Fruit fly (Drosophila melanogaster) whole organism, embryonic: ENCODE results near the gene mthl14.

ENCODE experiments used
- Aef1 ChIP-seq: fragments of 200-800 bp; sonication (Bioruptor generic); IDR thresholded peaks from 3 replicates; pipeline ENCODE4 v1.3.6; 2022; ENCODE audit warnings: missing biosample characterization, missing genetic modification characterization
- CG10979 ChIP-seq: fragments of 200-800 bp; sonication (Bioruptor generic); optimal IDR thresholded peaks from 2 replicates; lab custom pipeline; 2018; ENCODE audit warnings: missing biosample characterization, mild to moderate bottlenecking, missing genetic modification characterization, moderate library complexity
- CG11456 ChIP-seq: fragments of 200-800 bp; sonication (Bioruptor generic); IDR thresholded peaks from 3 replicates; pipeline ENCODE4 v1.3.6; 2022; ENCODE audit warnings: missing biosample characterization, missing genetic modification characterization
- CG12104 ChIP-seq: fragments of 200-800 bp; sonication (Bioruptor generic); optimal IDR thresholded peaks from 3 replicates; lab custom pipeline; 2016; ENCODE audit warnings: missing biosample characterization, missing genetic modification characterization
- CG12219 ChIP-seq: fragments of 200-800 bp; sonication (Bioruptor generic); optimal IDR thresholded peaks from 3 replicates; lab custom pipeline; 2018; ENCODE audit warnings: missing biosample characterization, mild to moderate bottlenecking, missing genetic modification characterization
- CG13296 ChIP-seq: fragments of 200-800 bp; sonication (Bioruptor generic); optimal IDR thresholded peaks from 3 replicates; lab custom pipeline; 2018; ENCODE audit warnings: missing biosample characterization, mild to moderate bottlenecking, missing genetic modification characterization
- CG15601 ChIP-seq: fragments of 200-800 bp; sonication (Bioruptor generic); optimal IDR thresholded peaks from 3 replicates; lab custom pipeline; 2019; ENCODE audit warnings: missing biosample characterization, mild to moderate bottlenecking, missing genetic modification characterization, moderate library complexity
- CG1602 ChIP-seq: fragments of 200-800 bp; sonication (Bioruptor generic); optimal IDR thresholded peaks from 3 replicates; lab custom pipeline; 2016; ENCODE audit warnings: missing biosample characterization, missing genetic modification characterization
- CG16813 ChIP-seq: fragments of 200-800 bp; sonication (Bioruptor generic); IDR thresholded peaks from 3 replicates; pipeline ENCODE4 v1.3.6; 2022; ENCODE audit warnings: missing biosample characterization, missing genetic modification characterization; ENCODE audit not compliant: partially characterized antibody
- CG17568 ChIP-seq: fragments of 200-800 bp; sonication (Bioruptor generic); optimal IDR thresholded peaks from 2 replicates; lab custom pipeline; 2018; ENCODE audit warnings: missing biosample characterization, mild to moderate bottlenecking, missing genetic modification characterization, moderate library complexity
- CG18476 ChIP-seq: fragments of 200-800 bp; sonication (Bioruptor generic); optimal IDR thresholded peaks from 2 replicates; lab custom pipeline; 2016; ENCODE audit warnings: missing biosample characterization, mild to moderate bottlenecking, missing genetic modification characterization
- CG2889 ChIP-seq: fragments of 200-800 bp; sonication (Bioruptor generic); IDR thresholded peaks from 3 replicates; pipeline ENCODE4 v1.3.6; 2022; ENCODE audit warnings: missing biosample characterization, missing genetic modification characterization
- CG3065 ChIP-seq: fragments of 200-800 bp; sonication (Bioruptor generic); optimal IDR thresholded peaks from 2 replicates; lab custom pipeline; 2016; ENCODE audit warnings: missing biosample characterization, missing genetic modification characterization
- CG34376 ChIP-seq: fragments of 200-800 bp; sonication (Bioruptor generic); optimal IDR thresholded peaks from 2 replicates; lab custom pipeline; 2018; ENCODE audit warnings: missing biosample characterization, mild to moderate bottlenecking, missing genetic modification characterization
- CG4282 ChIP-seq: fragments of 200-800 bp; sonication (Bioruptor generic); optimal IDR thresholded peaks from 2 replicates; lab custom pipeline; 2016; ENCODE audit warnings: missing biosample characterization, missing genetic modification characterization
- CG4328 ChIP-seq: fragments of 200-800 bp; sonication (Bioruptor generic); optimal IDR thresholded peaks from 3 replicates; lab custom pipeline; 2017; ENCODE audit warnings: missing biosample characterization, missing genetic modification reagents, missing genetic modification characterization
- CG8089 ChIP-seq: fragments of 200-800 bp; sonication (Bioruptor generic); optimal IDR thresholded peaks from 3 replicates; lab custom pipeline; 2016; ENCODE audit warnings: missing biosample characterization, missing genetic modification characterization
- CG8765 ChIP-seq: fragments of 200-800 bp; sonication (Bioruptor generic); IDR thresholded peaks from 2 replicates; pipeline ENCODE4 v1.3.6; 2022; ENCODE audit warnings: missing biosample characterization, missing genetic modification characterization
- CG9215 ChIP-seq: fragments of 200-800 bp; sonication (Bioruptor generic); IDR thresholded peaks from 2 replicates; pipeline ENCODE4 v1.3.6; 2022; ENCODE audit warnings: missing biosample characterization, missing genetic modification characterization
- CG9437 ChIP-seq: fragments of 200-800 bp; sonication (Bioruptor generic); optimal IDR thresholded peaks from 2 replicates; lab custom pipeline; 2018; ENCODE audit warnings: missing biosample characterization, mild to moderate bottlenecking, missing genetic modification characterization
- CG9817 ChIP-seq: fragments of 200-800 bp; sonication (Bioruptor generic); optimal IDR thresholded peaks from 2 replicates; lab custom pipeline; 2018; ENCODE audit warnings: missing biosample characterization, mild to moderate bottlenecking, missing genetic modification characterization, moderate library complexity
- Camta ChIP-seq: fragments of 200-800 bp; sonication (Bioruptor generic); optimal IDR thresholded peaks from 2 replicates; lab custom pipeline; 2016; ENCODE audit warnings: missing biosample characterization, missing genetic modification characterization
- Dref ChIP-seq: fragments of 200-800 bp; sonication (Bioruptor generic); IDR thresholded peaks from 2 replicates; pipeline ENCODE4 v1.3.6; 2022; ENCODE audit warnings: missing biosample characterization, missing genetic modification characterization
- E2f1 ChIP-seq: fragments of 200-800 bp; sonication (Bioruptor generic); IDR thresholded peaks from 2 replicates; pipeline ENCODE4 v1.3.6; 2022; ENCODE audit warnings: missing biosample characterization, missing genetic modification characterization
- Eip74EF ChIP-seq, 2 experiments: fragments of 200-800 bp in 1 of 2; fragments of >200 bp in 1 of 2; sonication (Bioruptor generic) in 1 of 2; optimal IDR thresholded peaks; 2 replicates each; lab custom pipeline; 2017 to 2019; ENCODE audit warnings: missing biosample characterization in 2 of 2, missing genetic modification characterization in 2 of 2, mild to moderate bottlenecking in 1 of 2, moderate library complexity in 1 of 2
- Fer1 ChIP-seq: fragments of 200-800 bp; sonication (Bioruptor generic); optimal IDR thresholded peaks from 2 replicates; lab custom pipeline; 2017; ENCODE audit warnings: missing biosample characterization, mild to moderate bottlenecking, missing genetic modification characterization
- HLH4C ChIP-seq: fragments of 200-800 bp; sonication (Bioruptor generic); IDR thresholded peaks from 3 replicates; pipeline ENCODE4 v1.3.6; 2022; ENCODE audit warnings: missing biosample characterization, missing genetic modification characterization; ENCODE audit not compliant: partially characterized antibody
- Lim3 ChIP-seq: fragments of 200-800 bp; sonication (Bioruptor generic); IDR thresholded peaks from 2 replicates; pipeline ENCODE4 v1.3.6; 2022; ENCODE audit warnings: missing biosample characterization, missing genetic modification characterization
- Meics ChIP-seq: fragments of 200-800 bp; sonication (Bioruptor generic); optimal IDR thresholded peaks from 2 replicates; lab custom pipeline; 2017; ENCODE audit warnings: missing biosample characterization, mild to moderate bottlenecking, missing genetic modification characterization
- NK7.1 ChIP-seq: fragments of 200-800 bp; sonication (Bioruptor generic); optimal IDR thresholded peaks from 3 replicates; lab custom pipeline; 2016; ENCODE audit warnings: missing biosample characterization, missing genetic modification characterization
- Neu2 ChIP-seq: fragments of 200-800 bp; sonication (Bioruptor generic); optimal IDR thresholded peaks from 3 replicates; lab custom pipeline; 2016; ENCODE audit warnings: missing biosample characterization, missing genetic modification characterization, borderline replicate concordance
- Nf-YB ChIP-seq: fragments of 200-800 bp; sonication (Bioruptor generic); optimal IDR thresholded peaks from 3 replicates; lab custom pipeline; 2019; ENCODE audit warnings: missing biosample characterization, mild to moderate bottlenecking, missing genetic modification characterization, moderate library complexity
- ab ChIP-seq: fragments of 200-800 bp; sonication (Bioruptor generic); optimal IDR thresholded peaks from 2 replicates; lab custom pipeline; 2016; ENCODE audit warnings: missing biosample characterization, missing genetic modification characterization
- bowl ChIP-seq: fragments of 200-800 bp; sonication (Bioruptor generic); IDR thresholded peaks from 2 replicates; pipeline ENCODE4 v1.3.6; 2022; ENCODE audit warnings: missing biosample characterization, missing genetic modification characterization
- crp ChIP-seq, 2 experiments: fragments of 200-800 bp; sonication (Bioruptor generic); optimal IDR thresholded peaks; 2 replicates in 1 of 2; 3 replicates in 1 of 2; lab custom pipeline; 2017; ENCODE audit warnings: missing biosample characterization in 2 of 2, missing genetic modification characterization in 2 of 2, mild to moderate bottlenecking in 1 of 2, moderate library complexity in 1 of 2
- fru ChIP-seq: fragments of >200 bp; optimal IDR thresholded peaks from 2 replicates; lab custom pipeline; 2017
- grn ChIP-seq: fragments of 200-800 bp; sonication (Bioruptor generic); optimal IDR thresholded peaks from 3 replicates; lab custom pipeline; 2017; ENCODE audit warnings: missing biosample characterization, missing genetic modification characterization
- jing ChIP-seq: fragments of 200-800 bp; sonication (Bioruptor generic); optimal IDR thresholded peaks from 2 replicates; lab custom pipeline; 2018; ENCODE audit warnings: missing biosample characterization, mild to moderate bottlenecking, missing genetic modification characterization
- kay ChIP-seq: fragments of 200-800 bp; sonication (Bioruptor generic); optimal IDR thresholded peaks from 2 replicates; lab custom pipeline; 2016; ENCODE audit warnings: missing biosample characterization, missing genetic modification characterization
- knrl ChIP-seq: fragments of 200-800 bp; sonication (Bioruptor generic); IDR thresholded peaks from 3 replicates; pipeline ENCODE4 v1.3.6; 2022; ENCODE audit warnings: missing biosample characterization, missing genetic modification characterization; ENCODE audit not compliant: partially characterized antibody
- lilli ChIP-seq: fragments of 200-800 bp; sonication (Bioruptor generic); optimal IDR thresholded peaks from 3 replicates; lab custom pipeline; 2016; ENCODE audit warnings: missing biosample characterization, missing genetic modification characterization
- lov ChIP-seq, 2 experiments: fragments of 200-800 bp in 1 of 2; fragments of >200 bp in 1 of 2; sonication (Bioruptor generic) in 1 of 2; IDR thresholded peaks in 1 of 2; optimal IDR thresholded peaks in 1 of 2; 2 replicates in 1 of 2; 3 replicates in 1 of 2; pipeline versions ENCODE4 v1.3.6 to Lab custom; 2017 to 2022; ENCODE audit warnings: missing biosample characterization in 1 of 2, missing genetic modification characterization in 1 of 2
- nmo ChIP-seq: fragments of 200-800 bp; sonication (Bioruptor generic); optimal IDR thresholded peaks from 2 replicates; lab custom pipeline; 2018; ENCODE audit warnings: missing biosample characterization, mild to moderate bottlenecking, missing genetic modification characterization, moderate library complexity
- shn ChIP-seq: fragments of 200-800 bp; sonication (Bioruptor generic); optimal IDR thresholded peaks from 3 replicates; lab custom pipeline; 2016; ENCODE audit warnings: missing biosample characterization, missing genetic modification characterization
- sisA ChIP-seq: fragments of 200-800 bp; sonication (Bioruptor generic); IDR thresholded peaks from 2 replicates; pipeline ENCODE4 v1.3.6; 2022; ENCODE audit warnings: missing biosample characterization, missing genetic modification characterization
- slp2 ChIP-seq: fragments of 200-800 bp; sonication (Bioruptor generic); optimal IDR thresholded peaks from 2 replicates; lab custom pipeline; 2016; ENCODE audit warnings: missing biosample characterization, missing genetic modification characterization
- tll ChIP-seq, 2 experiments: fragments of 200-800 bp in 1 of 2; fragments of >200 bp in 1 of 2; sonication (Bioruptor generic) in 1 of 2; optimal IDR thresholded peaks; 2 replicates each; lab custom pipeline; 2017 to 2019; ENCODE audit warnings: missing biosample characterization in 2 of 2, missing genetic modification characterization in 2 of 2, mild to moderate bottlenecking in 1 of 2, moderate library complexity in 1 of 2
- trh ChIP-seq: fragments of 200-800 bp; sonication (Bioruptor generic); optimal IDR thresholded peaks from 2 replicates; lab custom pipeline; 2016; ENCODE audit warnings: missing biosample characterization, missing genetic modification characterization
- wdn ChIP-seq: fragments of 200-800 bp; sonication (Bioruptor generic); IDR thresholded peaks from 2 replicates; pipeline ENCODE4 v1.3.6; 2022; ENCODE audit warnings: missing biosample characterization, missing genetic modification characterization
- wor ChIP-seq: fragments of 200-800 bp; sonication (Bioruptor generic); IDR thresholded peaks from 2 replicates; pipeline ENCODE4 v1.3.6; 2022; ENCODE audit warnings: missing biosample characterization, missing genetic modification characterization

Gene mthl14

DNA sequence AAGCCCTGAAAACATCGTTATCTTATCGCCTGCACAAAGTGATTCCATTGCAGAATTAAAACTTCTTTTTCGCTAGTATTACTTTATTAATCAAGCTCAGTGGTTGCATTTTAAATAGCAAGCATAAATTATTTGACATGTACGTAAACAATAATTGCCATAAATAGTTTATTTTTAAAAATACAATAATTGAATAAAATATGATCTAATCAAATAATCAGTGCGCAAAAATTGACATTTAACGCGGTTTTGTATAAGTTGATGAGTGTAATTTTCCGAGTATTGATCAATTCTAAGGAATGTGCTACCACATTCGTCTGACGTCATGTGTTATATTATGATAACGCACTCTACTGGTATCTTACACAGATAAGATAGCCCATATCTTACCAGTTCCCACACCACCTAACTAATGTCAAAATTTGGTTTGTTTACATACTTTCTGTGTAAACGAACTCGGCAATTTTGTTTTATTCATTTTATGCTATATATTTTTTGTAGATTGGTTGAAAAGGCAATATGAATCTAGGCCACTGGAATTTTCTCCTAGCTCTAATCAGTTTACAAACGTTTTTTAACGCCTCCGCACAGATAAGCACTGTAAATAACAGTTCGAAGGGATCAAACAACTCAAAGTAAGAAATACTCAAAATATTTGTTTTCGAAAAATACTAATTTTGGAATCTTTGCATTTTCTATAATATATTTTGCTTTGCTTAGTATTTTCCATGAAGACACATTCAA is at the start of gene mthl14 (continued):
- TF ChIP-seq lov (optimal IDR thresholded peaks at IDR 0.05; lab: Kevin White, UChicago) (no peak), lov (GFP tag; IDR thresholded peaks at IDR 0.05; lab: Robert Waterston, UW) (no peak), fru (lab: Kevin White, UChicago) (no peak), CG17568 (peak; percentile 39), CG8089 (GFP tag; lab: Kevin White, UChicago) (no peak), Meics (GFP tag; lab: Kevin White, UChicago) (no peak), slp2 (GFP tag; lab: Kevin White, UChicago) (no peak), CG16813 (GFP tag; lab: Robert Waterston, UW) (no peak), lilli (GFP tag; lab: Kevin White, UChicago) (no peak), CG4328 (peak; percentile 16), CG8765 (GFP tag; lab: Robert Waterston, UW) (no peak), CG12219 (GFP tag; lab: Kevin White, UChicago) (no peak), CG2889 (no peak), CG34376 (peak; percentile 77), jing (GFP tag; lab: Kevin White, UChicago) (no peak), CG15601 (tag; lab: Kevin White, UChicago) (peak; percentile 50), CG9215 (GFP tag; lab: Robert Waterston, UW) (no peak), kay (GFP tag; lab: Kevin White, UChicago) (no peak), tll (GFP tag; optimal IDR thresholded peaks at IDR 0.05; lab: Kevin White, UChicago) (no peak), crp (GFP tag; optimal IDR thresholded peaks at IDR 0.05; lab: Kevin White, UChicago) (no peak), Eip74EF (GFP tag; optimal IDR thresholded peaks at IDR 0.05; lab: Kevin White, UChicago) (no peak), CG13296 (GFP tag; lab: Kevin White, UChicago) (peak; percentile 14), Lim3 (no peak), knrl (GFP tag; lab: Robert Waterston, UW) (no peak), sisA (no peak), trh (no peak), CG9817 (tag; lab: Kevin White, UChicago) (no peak), Aef1 (no peak), Nf-YB (GFP tag; lab: Kevin White, UChicago) (no peak), wor (no peak), Dref (GFP tag; lab: Robert Waterston, UW) (no peak), E2f1 (GFP tag; lab: Robert Waterston, UW) (no peak), bowl (GFP tag; lab: Robert Waterston, UW) (no peak), CG4282 (GFP tag; lab: Kevin White, UChicago) (no peak), CG18476 (GFP tag; lab: Kevin White, UChicago) (no peak), CG9437 (GFP tag; lab: Kevin White, UChicago) (no peak), ab (no peak), NK7.1 (GFP tag; lab: Kevin White, UChicago) (no peak), CG10979 (tag; lab: Kevin White, UChicago) (no peak), Fer1 (GFP tag; lab: Kevin White, UChicago) (no peak), nmo (GFP tag; lab: Kevin White, UChicago) (no peak), HLH4C (GFP tag; lab: Robert Waterston, UW) (no peak), grn (no peak), Camta (GFP tag; lab: Kevin White, UChicago) (no peak), CG11456 (GFP tag; lab: Robert Waterston, UW) (no peak), shn (GFP tag; lab: Kevin White, UChicago) (no peak), wdn (GFP tag; lab: Robert Waterston, UW) (no peak), CG1602 (GFP tag; lab: Kevin White, UChicago) (no peak), CG3065 (no peak), Neu2 (GFP tag; lab: Kevin White, UChicago) (no peak), CG12104 (GFP tag; lab: Kevin White, UChicago) (no peak)
